Worm (Caenorhabditis elegans) whole organism, L4 larva: ENCODE results near the gene F08G2.5.

Experiments used
- F10B5.3 ChIP-seq: sonication (generic microtip); optimal IDR thresholded peaks from 2 replicates; lab custom pipeline; 2016; ENCODE audit warnings: mild to moderate bottlenecking, missing genetic modification characterization, missing compliant biosample characterization
- R02D3.7 ChIP-seq: fragments of 150-350 bp; sonication (generic microtip); optimal IDR thresholded peaks from 3 replicates; lab custom pipeline; 2014; ENCODE audit warnings: missing biosample characterization, missing genetic modification characterization
- lir-3 ChIP-seq: sonication (generic microtip); optimal IDR thresholded peaks from 2 replicates; lab custom pipeline; 2016; ENCODE audit warnings: mild to moderate bottlenecking, missing genetic modification characterization, missing compliant biosample characterization
- nhr-11 ChIP-seq: fragments of 150-350 bp; optimal IDR thresholded peaks from 2 replicates; lab custom pipeline; 2014; ENCODE audit warnings: missing biosample characterization, missing genetic modification characterization
- saeg-2 ChIP-seq: fragments of 200-800 bp; sonication (Bioruptor generic); IDR thresholded peaks from 2 replicates; pipeline ENCODE4 v1.3.6; 2022; ENCODE audit warnings: missing genetic modification reagents, missing genetic modification characterization, missing compliant biosample characterization
- snpc-4 ChIP-seq: fragments of 150-350 bp; optimal IDR thresholded peaks from 2 replicates; lab custom pipeline; 2014; ENCODE audit warnings: missing biosample characterization, missing genetic modification characterization
- spr-3 ChIP-seq: fragments of 200-800 bp; sonication (Bioruptor generic); optimal IDR thresholded peaks from 2 replicates; lab custom pipeline; 2018; ENCODE audit warnings: mild to moderate bottlenecking, missing genetic modification characterization, missing compliant biosample characterization

- no peak for TF ChIP-seq R02D3.7
- TF ChIP-seq F10B5.3 (tag; lab: Kevin White, UChicago) = no peak
- TF ChIP-seq spr-3 (GFP tag; lab: Kevin White, UChicago) = no peak
- no peak for TF ChIP-seq nhr-11 (tag; lab: Kevin White, UChicago)
- no peak for TF ChIP-seq lir-3
- no peak for TF ChIP-seq saeg-2 (GFP tag; lab: Robert Waterston, UW)
- no peak for TF ChIP-seq snpc-4 (tag; lab: Kevin White, UChicago)
Observed at ce11 chrII:13830255-13830654, 3.2 kb downstream of the F08G2.5 start, which contains the start of gene F08G2.4.
